Fruit fly (Drosophila melanogaster) whole organism, embryonic: ENCODE data around the gene siz.

Experiments
- Adf1 ChIP-seq: fragments of 200-800 bp; sonication (Bioruptor generic); IDR thresholded peaks from 2 replicates; pipeline ENCODE4 v1.3.6; 2022; ENCODE audit warnings: missing biosample characterization, missing genetic modification characterization
- Atf6 ChIP-seq: fragments of 200-800 bp; sonication (Bioruptor generic); IDR thresholded peaks from 2 replicates; pipeline ENCODE4 v1.3.6; 2022; ENCODE audit warnings: missing biosample characterization, missing genetic modification characterization
- CG12769 ChIP-seq: fragments of 200-800 bp; sonication (Bioruptor generic); optimal IDR thresholded peaks from 2 replicates; lab custom pipeline; 2019; ENCODE audit warnings: missing biosample characterization, mild to moderate bottlenecking, missing genetic modification characterization, moderate library complexity
- CG12942 ChIP-seq: fragments of 200-800 bp; sonication (Bioruptor generic); optimal IDR thresholded peaks from 3 replicates; lab custom pipeline; 2016; ENCODE audit warnings: missing biosample characterization, missing genetic modification characterization
- CG13424 ChIP-seq: fragments of 200-800 bp; sonication (Bioruptor generic); optimal IDR thresholded peaks from 2 replicates; lab custom pipeline; 2019; ENCODE audit warnings: missing biosample characterization, mild to moderate bottlenecking, missing genetic modification characterization, moderate library complexity
- CG13894 ChIP-seq: fragments of 200-800 bp; sonication (Bioruptor generic); optimal IDR thresholded peaks from 3 replicates; lab custom pipeline; 2018; ENCODE audit warnings: missing biosample characterization, mild to moderate bottlenecking, missing genetic modification characterization, moderate library complexity
- CG16815 ChIP-seq: fragments of 200-800 bp; sonication (Bioruptor generic); optimal IDR thresholded peaks from 3 replicates; lab custom pipeline; 2017; ENCODE audit warnings: missing biosample characterization, mild to moderate bottlenecking, missing genetic modification characterization
- CG17612 ChIP-seq: fragments of 200-800 bp; sonication (Bioruptor generic); IDR thresholded peaks from 2 replicates; pipeline ENCODE4 v1.3.6; 2022; ENCODE audit warnings: missing biosample characterization, missing genetic modification characterization
- CG2199 ChIP-seq: fragments of 200-800 bp; sonication (Bioruptor generic); IDR thresholded peaks from 3 replicates; pipeline ENCODE4 v1.3.6; 2022; ENCODE audit warnings: missing biosample characterization, missing genetic modification characterization
- CG30020 ChIP-seq: fragments of 200-800 bp; optimal IDR thresholded peaks from 2 replicates; lab custom pipeline; 2019; ENCODE audit warnings: missing biosample characterization, mild to moderate bottlenecking, missing genetic modification characterization, moderate library complexity
- CG31441 ChIP-seq: fragments of 200-800 bp; sonication (Bioruptor generic); IDR thresholded peaks from 2 replicates; pipeline ENCODE4 v1.3.6; 2022; ENCODE audit warnings: missing biosample characterization, missing genetic modification characterization
- CG3163 ChIP-seq: fragments of 200-800 bp; sonication (Bioruptor generic); optimal IDR thresholded peaks from 3 replicates; lab custom pipeline; 2016; ENCODE audit warnings: missing biosample characterization, missing genetic modification characterization
- CG34422 ChIP-seq: fragments of 200-800 bp; sonication (Bioruptor generic); IDR thresholded peaks from 3 replicates; pipeline ENCODE4 v1.3.6; 2022; ENCODE audit warnings: missing biosample characterization, missing genetic modification characterization
- CG6791 ChIP-seq: fragments of 200-800 bp; sonication (Bioruptor generic); IDR thresholded peaks from 3 replicates; pipeline ENCODE4 v1.3.6; 2022; ENCODE audit warnings: missing biosample characterization, missing genetic modification characterization; ENCODE audit not compliant: partially characterized antibody
- CG8290 ChIP-seq, 3 experiments: fragments of 200-800 bp; sonication (Bioruptor generic); optimal IDR thresholded peaks; 2 replicates each; lab custom pipeline; 2016 to 2019; ENCODE audit warnings: missing biosample characterization in 3 of 3, missing genetic modification characterization in 3 of 3, mild to moderate bottlenecking in 2 of 3, moderate library complexity in 1 of 3
- CG8388 ChIP-seq: fragments of 200-800 bp; sonication (Bioruptor generic); optimal IDR thresholded peaks from 2 replicates; lab custom pipeline; 2019; ENCODE audit warnings: missing biosample characterization, mild to moderate bottlenecking, missing genetic modification characterization, moderate library complexity
- CG9215 ChIP-seq: fragments of 200-800 bp; sonication (Bioruptor generic); IDR thresholded peaks from 2 replicates; pipeline ENCODE4 v1.3.6; 2022; ENCODE audit warnings: missing biosample characterization, missing genetic modification characterization
- D ChIP-seq, 2 experiments: fragments of 200-800 bp in 1 of 2; fragments of >200 bp in 1 of 2; sonication (Bioruptor generic) in 1 of 2; optimal IDR thresholded peaks; 2 replicates in 1 of 2; 3 replicates in 1 of 2; lab custom pipeline; 2017; ENCODE audit warnings: mild to moderate bottlenecking in 1 of 2, missing biosample characterization in 1 of 2, missing genetic modification characterization in 1 of 2, missing genetic modification reagents in 1 of 2
- Deaf1 ChIP-seq: fragments of 200-800 bp; optimal IDR thresholded peaks from 3 replicates; lab custom pipeline; 2019; ENCODE audit warnings: missing biosample characterization, mild to moderate bottlenecking, missing genetic modification characterization, moderate library complexity
- HLH4C ChIP-seq: fragments of 200-800 bp; sonication (Bioruptor generic); IDR thresholded peaks from 3 replicates; pipeline ENCODE4 v1.3.6; 2022; ENCODE audit warnings: missing biosample characterization, missing genetic modification characterization; ENCODE audit not compliant: partially characterized antibody
- Meics ChIP-seq: fragments of 200-800 bp; sonication (Bioruptor generic); optimal IDR thresholded peaks from 2 replicates; lab custom pipeline; 2017; ENCODE audit warnings: missing biosample characterization, mild to moderate bottlenecking, missing genetic modification characterization
- NK7.1 ChIP-seq: fragments of 200-800 bp; sonication (Bioruptor generic); optimal IDR thresholded peaks from 3 replicates; lab custom pipeline; 2016; ENCODE audit warnings: missing biosample characterization, missing genetic modification characterization
- Trl ChIP-seq, 3 experiments: fragments of >200 bp in 2 of 3; fragments of 200-800 bp in 1 of 3; sonication (Bioruptor generic) in 1 of 3; optimal IDR thresholded peaks; 2 replicates in 1 of 3; 3 replicates in 2 of 3; lab custom pipeline; 2016 to 2017; ENCODE audit warnings: missing biosample characterization in 1 of 3, missing genetic modification characterization in 1 of 3
- abd-A ChIP-seq: fragments of 200-800 bp; sonication (Bioruptor generic); optimal IDR thresholded peaks from 3 replicates; lab custom pipeline; 2019; ENCODE audit warnings: missing biosample characterization, mild to moderate bottlenecking, missing genetic modification characterization, moderate library complexity
- cad ChIP-seq: fragments of >200 bp; optimal IDR thresholded peaks from 2 replicates; lab custom pipeline; 2017; ENCODE audit warnings: missing biosample characterization, missing genetic modification characterization
- cg ChIP-seq: fragments of 200-800 bp; sonication (Bioruptor generic); optimal IDR thresholded peaks from 3 replicates; lab custom pipeline; 2019; ENCODE audit warnings: missing biosample characterization, mild to moderate bottlenecking, missing genetic modification characterization, moderate library complexity
- chinmo ChIP-seq: fragments of 200-800 bp; sonication (Bioruptor generic); IDR thresholded peaks from 4 replicates; pipeline ENCODE4 v1.3.6; 2022; ENCODE audit warnings: missing biosample characterization, missing genetic modification characterization; ENCODE audit not compliant: partially characterized antibody
- crc ChIP-seq: fragments of 200-800 bp; sonication (Bioruptor generic); optimal IDR thresholded peaks from 2 replicates; lab custom pipeline; 2016; ENCODE audit warnings: missing biosample characterization, missing genetic modification characterization
- crol ChIP-seq: fragments of 200-800 bp; sonication (Bioruptor generic); IDR thresholded peaks from 2 replicates; pipeline ENCODE4 v1.3.6; 2022; ENCODE audit warnings: missing biosample characterization, missing genetic modification characterization
- dmrt11E ChIP-seq: fragments of 200-800 bp; sonication (Bioruptor generic); optimal IDR thresholded peaks from 3 replicates; lab custom pipeline; 2018; ENCODE audit warnings: missing biosample characterization, mild to moderate bottlenecking, missing genetic modification characterization, moderate library complexity
- en ChIP-seq: fragments of 200-800 bp; sonication (Bioruptor generic); optimal IDR thresholded peaks from 2 replicates; lab custom pipeline; 2016; ENCODE audit warnings: missing biosample characterization, missing genetic modification characterization
- grn ChIP-seq: fragments of 200-800 bp; sonication (Bioruptor generic); optimal IDR thresholded peaks from 3 replicates; lab custom pipeline; 2017; ENCODE audit warnings: missing biosample characterization, missing genetic modification characterization
- hkb ChIP-seq, 2 experiments: fragments of 200-800 bp in 1 of 2; fragments of >200 bp in 1 of 2; sonication (Bioruptor generic) in 1 of 2; IDR thresholded peaks in 1 of 2; optimal IDR thresholded peaks in 1 of 2; 2 replicates each; pipeline versions ENCODE4 v1.3.6 to Lab custom; 2017 to 2022; ENCODE audit warnings: missing biosample characterization in 1 of 2, missing genetic modification characterization in 1 of 2
- kni ChIP-seq: fragments of 200-800 bp; sonication (Bioruptor generic); optimal IDR thresholded peaks from 3 replicates; lab custom pipeline; 2017; ENCODE audit warnings: mild to moderate bottlenecking, missing biosample characterization, missing genetic modification reagents, missing genetic modification characterization
- nau ChIP-seq: fragments of 200-800 bp; sonication (Bioruptor generic); optimal IDR thresholded peaks from 3 replicates; lab custom pipeline; 2017; ENCODE audit warnings: missing biosample characterization, mild to moderate bottlenecking, missing genetic modification characterization, missing genetic modification reagents
- pros ChIP-seq: fragments of 200-800 bp; sonication (Bioruptor generic); optimal IDR thresholded peaks from 3 replicates; lab custom pipeline; 2019; ENCODE audit warnings: missing biosample characterization, mild to moderate bottlenecking, missing genetic modification characterization, moderate library complexity
- rib ChIP-seq: fragments of 200-800 bp; sonication (Bioruptor generic); IDR thresholded peaks from 2 replicates; pipeline ENCODE4 v1.3.6; 2022; ENCODE audit warnings: missing biosample characterization, missing genetic modification characterization
- sc ChIP-seq, 3 experiments: fragments of >200 bp in 2 of 3; fragments of 200-800 bp in 1 of 3; sonication (Bioruptor generic) in 1 of 3; optimal IDR thresholded peaks; 2 replicates in 2 of 3; 3 replicates in 1 of 3; lab custom pipeline; 2017; ENCODE audit warnings: mild to moderate bottlenecking in 1 of 3, missing biosample characterization in 1 of 3, missing genetic modification characterization in 1 of 3, missing genetic modification reagents in 1 of 3
- sd ChIP-seq: fragments of 200-800 bp; sonication (Bioruptor generic); optimal IDR thresholded peaks from 3 replicates; lab custom pipeline; 2018; ENCODE audit warnings: missing biosample characterization, mild to moderate bottlenecking, missing genetic modification characterization, moderate library complexity
- sens ChIP-seq: fragments of 200-800 bp; sonication (Bioruptor generic); peaks from one replicate; lab custom pipeline; 2016; ENCODE audit warnings: missing biosample characterization, missing genetic modification characterization
- shn ChIP-seq: fragments of 200-800 bp; sonication (Bioruptor generic); optimal IDR thresholded peaks from 3 replicates; lab custom pipeline; 2016; ENCODE audit warnings: missing biosample characterization, missing genetic modification characterization
- sqz ChIP-seq: fragments of 200-800 bp; sonication (Bioruptor generic); optimal IDR thresholded peaks from 3 replicates; lab custom pipeline; 2018; ENCODE audit warnings: missing biosample characterization, mild to moderate bottlenecking, missing genetic modification characterization
- sr ChIP-seq: fragments of 200-800 bp; sonication (Bioruptor generic); IDR thresholded peaks from 3 replicates; pipeline ENCODE4 v1.3.6; 2022; ENCODE audit warnings: missing biosample characterization, missing genetic modification characterization
- stwl ChIP-seq: fragments of 200-800 bp; sonication (Bioruptor generic); optimal IDR thresholded peaks from 3 replicates; lab custom pipeline; 2018; ENCODE audit warnings: missing biosample characterization, mild to moderate bottlenecking, missing genetic modification characterization, moderate library complexity
- sug ChIP-seq: fragments of 200-800 bp; optimal IDR thresholded peaks from 2 replicates; lab custom pipeline; 2019; ENCODE audit warnings: missing biosample characterization, mild to moderate bottlenecking, missing genetic modification characterization, moderate library complexity
- tap ChIP-seq: fragments of 200-800 bp; optimal IDR thresholded peaks from 3 replicates; lab custom pipeline; 2019; ENCODE audit warnings: missing biosample characterization, mild to moderate bottlenecking, missing genetic modification characterization, moderate library complexity
- wek ChIP-seq: fragments of 200-800 bp; sonication (Bioruptor generic); optimal IDR thresholded peaks from 3 replicates; lab custom pipeline; 2018; ENCODE audit warnings: missing biosample characterization, mild to moderate bottlenecking, missing genetic modification characterization, moderate library complexity

siz gene

DNA sequence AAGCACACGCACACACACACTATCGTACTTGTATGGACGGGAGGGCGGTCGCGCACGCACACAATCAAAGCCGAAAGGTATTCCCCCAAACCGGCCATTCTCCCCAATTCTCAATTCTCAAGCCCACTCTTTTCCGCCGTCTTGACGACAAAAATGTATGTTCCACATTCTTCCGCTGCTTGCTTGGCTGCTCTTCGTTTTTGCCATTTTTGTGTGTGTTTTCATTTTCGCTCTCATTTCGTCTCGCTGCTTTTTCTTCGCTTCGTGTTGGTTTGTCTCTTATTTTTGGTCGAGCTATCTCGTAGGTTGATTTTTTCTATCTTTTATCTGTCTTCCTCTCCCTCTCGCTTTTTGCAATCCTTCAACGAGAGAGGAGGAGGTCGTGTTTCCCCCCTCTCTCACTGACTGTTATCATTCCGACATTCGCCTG, 19.8 kb upstream of the siz start:
- TF ChIP-seq Trl (optimal IDR thresholded peaks at IDR 0.05; lab: Kevin White, UChicago) (peak; percentile 34 to 83), Trl (GFP tag; optimal IDR thresholded peaks at IDR 0.05; lab: Kevin White, UChicago) (no peak), CG12942 (GFP tag; lab: Kevin White, UChicago) (no peak), stwl (no peak), sens (GFP tag; lab: Kevin White, UChicago) (peak; percentile 5), wek (GFP tag; lab: Kevin White, UChicago) (no peak), CG16815 (no peak), tap (tag; lab: Kevin White, UChicago) (no peak), CG12769 (tag; lab: Kevin White, UChicago) (peak; percentile 66), CG13424 (tag; lab: Kevin White, UChicago) (no peak), CG30020 (no peak), abd-A (peak; percentile 3), sqz (GFP tag; lab: Kevin White, UChicago) (peak; percentile 22), sr (peak; percentile 45; the same call in 2 of the 3 replicates), chinmo (GFP tag; lab: Robert Waterston, UW) (peak; percentile 79; the same call in 2 of the 4 replicates), CG8388 (no peak), shn (GFP tag; lab: Kevin White, UChicago) (peak; percentile 24), CG2199 (GFP tag; lab: Robert Waterston, UW) (0 out of 3 replicates have a peak, but pooled peaks have one; percentile 33), sd (tag; lab: Kevin White, UChicago) (peak; percentile 97), hkb (optimal IDR thresholded peaks at IDR 0.05; lab: Kevin White, UChicago) (no peak), hkb (GFP tag; IDR thresholded peaks at IDR 0.05; lab: Robert Waterston, UW) (no peak), CG6791 (GFP tag; lab: Robert Waterston, UW) (no peak), en (GFP tag; lab: Kevin White, UChicago) (no peak), nau (no peak), pros (GFP tag; lab: Kevin White, UChicago) (peak; percentile 78), D (optimal IDR thresholded peaks at IDR 0.05; lab: Kevin White, UChicago) (no peak), D (GFP tag; optimal IDR thresholded peaks at IDR 0.05; lab: Kevin White, UChicago) (no peak), HLH4C (GFP tag; lab: Robert Waterston, UW) (no peak), CG17612 (no peak), crol (GFP tag; lab: Robert Waterston, UW) (peak; percentile 64; the same call in 1 of the 2 replicates), CG3163 (peak; percentile 83), Adf1 (GFP tag; lab: Robert Waterston, UW) (peak; percentile 31; the same call in 1 of the 2 replicates), sug (tag; lab: Kevin White, UChicago) (peak; percentile 28), CG13894 (tag; lab: Kevin White, UChicago) (peak; percentile 22), sc (optimal IDR thresholded peaks at IDR 0.05; lab: Kevin White, UChicago) (no peak), sc (GFP tag; optimal IDR thresholded peaks at IDR 0.05; lab: Kevin White, UChicago) (no peak), CG8290 (GFP tag; optimal IDR thresholded peaks at IDR 0.05; lab: Kevin White, UChicago) (no peak), CG8290 (tag; optimal IDR thresholded peaks at IDR 0.05; lab: Kevin White, UChicago) (peak in 1 of 2 experiments; percentile 32), cad (no peak), dmrt11E (tag; lab: Kevin White, UChicago) (no peak), crc (GFP tag; lab: Kevin White, UChicago) (no peak), Atf6 (GFP tag; lab: Robert Waterston, UW) (no peak), rib (GFP tag; lab: Robert Waterston, UW) (peak; percentile 60), CG9215 (GFP tag; lab: Robert Waterston, UW) (no peak), Deaf1 (tag; lab: Kevin White, UChicago) (peak; percentile 45), Meics (no peak), grn (GFP tag; lab: Kevin White, UChicago) (peak; percentile 39), CG34422 (GFP tag; lab: Robert Waterston, UW) (0 out of 3 replicates have a peak, but pooled peaks have one; percentile 14), kni (GFP tag; lab: Kevin White, UChicago) (peak; percentile 18), NK7.1 (GFP tag; lab: Kevin White, UChicago) (no peak), cg (peak; percentile 73), CG31441 (no peak)
